Fruit fly (Drosophila melanogaster) whole organism, wandering third instar larva: ENCODE measurements around the gene Rab27.

Experiments used
- Abd-B ChIP-seq: fragments of >200 bp; optimal IDR thresholded peaks from 2 replicates; lab custom pipeline; 2017; ENCODE audit warnings: missing biosample characterization, missing genetic modification characterization
- CG32264 ChIP-seq: fragments of 200-800 bp; sonication (Bioruptor generic); optimal IDR thresholded peaks from 2 replicates; lab custom pipeline; 2016; ENCODE audit warnings: missing biosample characterization, missing genetic modification characterization
- CG9705 ChIP-seq: fragments of 200-800 bp; sonication (Bioruptor generic); optimal IDR thresholded peaks from 2 replicates; lab custom pipeline; 2018; ENCODE audit warnings: missing biosample characterization, mild to moderate bottlenecking, missing genetic modification characterization
- CrebA ChIP-seq: fragments of 200-800 bp; sonication (Bioruptor generic); optimal IDR thresholded peaks from 2 replicates; lab custom pipeline; 2016; ENCODE audit warnings: missing biosample characterization, mild to moderate bottlenecking, missing genetic modification characterization, borderline replicate concordance
- Dfd ChIP-seq: fragments of >200 bp; optimal IDR thresholded peaks from 2 replicates; lab custom pipeline; 2017; ENCODE audit warnings: missing biosample characterization, missing genetic modification characterization
- Dif ChIP-seq: fragments of 200-275, 200-300 bp; sonication (Bioruptor generic); optimal IDR thresholded peaks from 2 replicates; lab custom pipeline; 2018; ENCODE audit warnings: missing biosample characterization, missing genetic modification characterization; ENCODE audit not compliant: partially characterized antibody
- GATAd ChIP-seq: sonication (Bioruptor generic); optimal IDR thresholded peaks from 2 replicates; lab custom pipeline; 2016; ENCODE audit warnings: missing biosample characterization, missing genetic modification characterization
- HLH106 ChIP-seq: fragments of 200-800 bp; optimal IDR thresholded peaks from 3 replicates; lab custom pipeline; 2019; ENCODE audit warnings: missing biosample characterization, mild to moderate bottlenecking, missing genetic modification characterization, moderate library complexity
- Hnf4 ChIP-seq: fragments of 200-800 bp; sonication (Bioruptor generic); optimal IDR thresholded peaks from 2 replicates; lab custom pipeline; 2016; ENCODE audit warnings: missing biosample characterization, mild to moderate bottlenecking, missing genetic modification characterization
- Hr78 ChIP-seq: fragments of >200 bp; optimal IDR thresholded peaks from 2 replicates; lab custom pipeline; 2017; ENCODE audit warnings: missing biosample characterization, missing genetic modification characterization
- Hr83 ChIP-seq: fragments of 200-300 bp; sonication (Bioruptor generic); optimal IDR thresholded peaks from 2 replicates; lab custom pipeline; 2016; ENCODE audit warnings: missing biosample characterization, mild to moderate bottlenecking, missing genetic modification characterization, moderate library complexity; ENCODE audit not compliant: poor library complexity, severe bottlenecking
- Jra ChIP-seq: sonication (Bioruptor generic); optimal IDR thresholded peaks from 2 replicates; lab custom pipeline; 2016; ENCODE audit warnings: missing biosample characterization, missing genetic modification characterization
- Mio ChIP-seq: sonication (Bioruptor generic); optimal IDR thresholded peaks from 2 replicates; lab custom pipeline; 2016; ENCODE audit warnings: missing biosample characterization, missing genetic modification characterization
- N ChIP-seq: fragments of >200 bp; optimal IDR thresholded peaks from 2 replicates; lab custom pipeline; 2018; ENCODE audit warnings: missing biosample characterization, missing external identifiers, missing genetic modification characterization
- OdsH ChIP-seq: fragments of 200-800 bp; sonication (Bioruptor generic); optimal IDR thresholded peaks from 2 replicates; lab custom pipeline; 2016; ENCODE audit warnings: missing biosample characterization, mild to moderate bottlenecking, missing genetic modification characterization
- Rel ChIP-seq, 2 experiments: fragments of 200-800 bp; sonication (Bioruptor generic) in 1 of 2; optimal IDR thresholded peaks; 2 replicates in 1 of 2; 3 replicates in 1 of 2; lab custom pipeline; 2016 to 2019; ENCODE audit warnings: mild to moderate bottlenecking in 2 of 2, missing biosample characterization in 2 of 2, missing genetic modification characterization in 2 of 2, moderate library complexity in 1 of 2
- Sp1 ChIP-seq: fragments of 200-800 bp; sonication (Bioruptor generic); optimal IDR thresholded peaks from 3 replicates; lab custom pipeline; 2019; ENCODE audit warnings: missing biosample characterization, mild to moderate bottlenecking, missing genetic modification characterization, moderate library complexity
- Vsx2 ChIP-seq: fragments of 200-300, 225-300 bp; sonication (Bioruptor generic); optimal IDR thresholded peaks from 2 replicates; lab custom pipeline; 2018; ENCODE audit warnings: missing biosample characterization, missing genetic modification characterization; ENCODE audit not compliant: partially characterized antibody
- br ChIP-seq: fragments of 200-800 bp; sonication (Bioruptor generic); optimal IDR thresholded peaks from 2 replicates; lab custom pipeline; 2016; ENCODE audit warnings: missing biosample characterization, missing genetic modification characterization
- brk ChIP-seq: fragments of 200-800 bp; sonication (Bioruptor generic); optimal IDR thresholded peaks from 2 replicates; lab custom pipeline; 2016; ENCODE audit warnings: missing biosample characterization, mild to moderate bottlenecking, missing genetic modification characterization
- dl ChIP-seq, 2 experiments: fragments of 175-275, 200-275 bp in 1 of 2; fragments of 200-275 bp in 1 of 2; sonication (Bioruptor generic); optimal IDR thresholded peaks; lab custom pipeline; 2018; ENCODE audit warnings: mild to moderate bottlenecking in 2 of 2, missing biosample characterization in 2 of 2, missing genetic modification characterization in 2 of 2, moderate library complexity in 2 of 2; ENCODE audit not compliant: partially characterized antibody in 2 of 2, insufficient read depth in 1 of 2
- dmrt93B ChIP-seq: fragments of 200-800 bp; sonication (Bioruptor generic); optimal IDR thresholded peaks from 2 replicates; lab custom pipeline; 2018; ENCODE audit warnings: missing biosample characterization, mild to moderate bottlenecking, missing genetic modification characterization
- dsf ChIP-seq: sonication (Bioruptor generic); optimal IDR thresholded peaks from 2 replicates; lab custom pipeline; 2016; ENCODE audit warnings: missing biosample characterization, missing genetic modification characterization, borderline replicate concordance
- ey ChIP-seq: fragments of 200-800 bp; sonication (Bioruptor generic); optimal IDR thresholded peaks from 2 replicates; lab custom pipeline; 2016; ENCODE audit warnings: missing biosample characterization, missing genetic modification characterization
- foxo ChIP-seq, 2 experiments: fragments of 200-800 bp; sonication (Bioruptor generic); optimal IDR thresholded peaks; 2 replicates in 1 of 2; 3 replicates in 1 of 2; lab custom pipeline; 2016 to 2017; ENCODE audit warnings: missing biosample characterization in 2 of 2, missing genetic modification characterization in 2 of 2
- fru ChIP-seq: fragments of 200-800 bp; sonication (Bioruptor generic); optimal IDR thresholded peaks from 3 replicates; lab custom pipeline; 2016; ENCODE audit warnings: missing biosample characterization, mild to moderate bottlenecking, missing genetic modification characterization
- h ChIP-seq: fragments of 200-800 bp; sonication (Bioruptor generic); optimal IDR thresholded peaks from 3 replicates; lab custom pipeline; 2016; ENCODE audit warnings: missing biosample characterization, mild to moderate bottlenecking, missing genetic modification characterization
- jim ChIP-seq: fragments of 175-275, 200-325 bp; sonication (Bioruptor generic); optimal IDR thresholded peaks from 2 replicates; lab custom pipeline; 2016; ENCODE audit warnings: missing biosample characterization, mild to moderate bottlenecking, missing genetic modification characterization
- pan ChIP-seq: fragments of >200 bp; optimal IDR thresholded peaks from 2 replicates; lab custom pipeline; 2017
- psq ChIP-seq: fragments of 200-800 bp; sonication (Bioruptor generic); optimal IDR thresholded peaks from 3 replicates; lab custom pipeline; 2017; ENCODE audit warnings: missing biosample characterization, mild to moderate bottlenecking, missing genetic modification characterization, moderate library complexity
- rgr ChIP-seq: fragments of 200-800 bp; sonication (Bioruptor generic); optimal IDR thresholded peaks from 3 replicates; lab custom pipeline; 2016; ENCODE audit warnings: missing biosample characterization, mild to moderate bottlenecking, missing genetic modification characterization
- sage ChIP-seq: fragments of 200-800 bp; sonication (Bioruptor generic); optimal IDR thresholded peaks from 2 replicates; lab custom pipeline; 2016; ENCODE audit warnings: missing biosample characterization, mild to moderate bottlenecking, missing genetic modification characterization
- sv ChIP-seq: fragments of 200-800 bp; sonication (Bioruptor generic); optimal IDR thresholded peaks from 3 replicates; lab custom pipeline; 2016; ENCODE audit warnings: missing biosample characterization, missing genetic modification characterization
- tai ChIP-seq: sonication (Bioruptor generic); optimal IDR thresholded peaks from 2 replicates; lab custom pipeline; 2016; ENCODE audit warnings: missing biosample characterization, missing genetic modification characterization
- woc ChIP-seq: sonication (Bioruptor generic); optimal IDR thresholded peaks from 2 replicates; lab custom pipeline; 2016; ENCODE audit warnings: missing biosample characterization, mild to moderate bottlenecking, missing genetic modification characterization

Rab27 gene

dm6 chrX:1470562-1470961, 6.2 kb downstream of the Rab27 start, which contains the start of gene pck:
Gene pck, plus strand, starts transcription at chrX:1470666.
- TF ChIP-seq sv (GFP tag; lab: Kevin White, UChicago) (peak; percentile 71), dl (GFP tag; optimal IDR thresholded peaks at IDR 0.05; lab: Kevin White, UChicago; ENCODE audit: insufficient read depth in 1 of 2, partially characterized antibody in 2 of 2) (no peak), OdsH (GFP tag; lab: Kevin White, UChicago) (peak; percentile 75), psq (peak; percentile 58), N (no peak), Hnf4 (GFP tag; lab: Kevin White, UChicago) (no peak), br (GFP tag; lab: Kevin White, UChicago) (peak; percentile 79), woc (GFP tag; lab: Kevin White, UChicago) (no peak), Vsx2 (GFP tag; lab: Kevin White, UChicago) (no peak), h (GFP tag; lab: Kevin White, UChicago) (peak; percentile 84), rgr (GFP tag; lab: Kevin White, UChicago) (peak; percentile 82), jim (no peak), foxo (GFP tag; optimal IDR thresholded peaks at IDR 0.05; lab: Kevin White, UChicago) (peak in 1 of 2 experiments; percentile 83), ey (peak; percentile 74), CrebA (GFP tag; lab: Kevin White, UChicago) (no peak), Sp1 (GFP tag; lab: Kevin White, UChicago) (peak; percentile 51), Rel (GFP tag; optimal IDR thresholded peaks at IDR 0.05; lab: Kevin White, UChicago) (no peak), Rel (tag; optimal IDR thresholded peaks at IDR 0.05; lab: Kevin White, UChicago) (peak; percentile 19), Mio (GFP tag; lab: Kevin White, UChicago) (no peak), fru (peak; percentile 75), HLH106 (tag; lab: Kevin White, UChicago) (peak; percentile 49), CG9705 (GFP tag; lab: Kevin White, UChicago) (no peak), brk (GFP tag; lab: Kevin White, UChicago) (no peak), GATAd (GFP tag; lab: Kevin White, UChicago) (peak; percentile 39), Abd-B (GFP tag; lab: Kevin White, UChicago) (no peak), CG32264 (no peak), Dfd (GFP tag; lab: Kevin White, UChicago) (no peak), Hr83 (GFP tag; lab: Kevin White, UChicago) (peak; percentile 11), tai (GFP tag; lab: Kevin White, UChicago) (no peak)

dm6 chrX:1469717-1470116, 7.1 kb downstream of the Rab27 start, which contains the start of gene CG32808:
Gene CG32808, minus strand, starts transcription at chrX:1469817.
- TF ChIP-seq OdsH (GFP tag; lab: Kevin White, UChicago) (no peak), jim (no peak), dsf (GFP tag; lab: Kevin White, UChicago) (no peak), Vsx2 (GFP tag; lab: Kevin White, UChicago) (no peak), Hr83 (GFP tag; lab: Kevin White, UChicago) (no peak), GATAd (GFP tag; lab: Kevin White, UChicago) (no peak), pan (lab: Kevin White, UChicago) (no peak), CG32264 (no peak), foxo (GFP tag; optimal IDR thresholded peaks at IDR 0.05; lab: Kevin White, UChicago) (no peak)
- TF ChIP-seq, all 38 proteins: peak for 0

dm6 chrX:1467382-1467592, 9.5 kb downstream of the Rab27 start, which contains the start of gene CG14778:
Gene CG14778, plus strand, starts transcription at chrX:1467493.
- TF ChIP-seq Dfd (GFP tag; lab: Kevin White, UChicago) (no peak), OdsH (GFP tag; lab: Kevin White, UChicago) (no peak), dl (GFP tag; optimal IDR thresholded peaks at IDR 0.05; lab: Kevin White, UChicago; ENCODE audit: insufficient read depth in 1 of 2, partially characterized antibody in 2 of 2) (no peak), Mio (GFP tag; lab: Kevin White, UChicago) (no peak), GATAd (GFP tag; lab: Kevin White, UChicago) (no peak), dmrt93B (GFP tag; lab: Kevin White, UChicago) (no peak), foxo (GFP tag; optimal IDR thresholded peaks at IDR 0.05; lab: Kevin White, UChicago) (no peak), rgr (GFP tag; lab: Kevin White, UChicago) (no peak), HLH106 (tag; lab: Kevin White, UChicago) (no peak), Hr78 (no peak), Dif (GFP tag; lab: Kevin White, UChicago) (no peak), psq (no peak), Hnf4 (GFP tag; lab: Kevin White, UChicago) (no peak), sage (GFP tag; lab: Kevin White, UChicago) (no peak), N (no peak), ey (no peak), Jra (no peak), Vsx2 (GFP tag; lab: Kevin White, UChicago) (no peak), Hr83 (GFP tag; lab: Kevin White, UChicago) (no peak), CG32264 (no peak)
